Worm (Caenorhabditis elegans) whole organism, early embryonic: ENCODE data around the gene B0272.4.

ENCODE experiments used
- F13C5.2 ChIP-seq: sonication (generic microtip); optimal IDR thresholded peaks from 2 replicates; lab custom pipeline; 2017; ENCODE audit warnings: mild to moderate bottlenecking, missing genetic modification characterization, inconsistent platforms, missing compliant biosample characterization
- ama-1 ChIP-seq: fragments of 150-350 bp; optimal IDR thresholded peaks from 2 replicates; lab custom pipeline; 2014
- ets-7 ChIP-seq: sonication (generic microtip); optimal IDR thresholded peaks from 2 replicates; lab custom pipeline; 2016; ENCODE audit warnings: missing genotype, missing genetic modification characterization, missing compliant biosample characterization
- hmbx-1 ChIP-seq: sonication (generic microtip); optimal IDR thresholded peaks from 2 replicates; lab custom pipeline; 2016; ENCODE audit warnings: mild to moderate bottlenecking, missing genetic modification characterization, missing compliant biosample characterization
- hmg-4 ChIP-seq: fragments of 200-800 bp; sonication (Bioruptor generic); optimal IDR thresholded peaks from 2 replicates; lab custom pipeline; 2018; ENCODE audit warnings: mild to moderate bottlenecking, missing genetic modification characterization, missing compliant biosample characterization
- hnd-1 ChIP-seq: sonication (generic microtip); optimal IDR thresholded peaks from 2 replicates; lab custom pipeline; 2016; ENCODE audit warnings: missing genetic modification characterization, missing compliant biosample characterization
- pes-1 ChIP-seq: fragments of 200-800 bp; sonication (Bioruptor generic); IDR thresholded peaks from 2 replicates; pipeline ENCODE4 v1.3.6; 2022; ENCODE audit warnings: missing genetic modification reagents, missing genetic modification characterization, missing compliant biosample characterization
- sea-1 ChIP-seq: fragments of 200-800 bp; sonication (Bioruptor generic); conservative IDR thresholded peaks from 2 replicates; pipeline ENCODE4 v1.3.6; 2022; ENCODE audit warnings: missing genetic modification characterization, missing compliant biosample characterization
- tbx-11 ChIP-seq: fragments of 200-800 bp; sonication (Bioruptor generic); IDR thresholded peaks from 2 replicates; pipeline ENCODE4 v1.3.6; 2022; ENCODE audit warnings: missing genetic modification characterization, missing compliant biosample characterization
- tra-4 ChIP-seq: sonication (generic microtip); optimal IDR thresholded peaks from 2 replicates; lab custom pipeline; 2017; ENCODE audit warnings: missing genetic modification characterization, missing compliant biosample characterization

DNA sequence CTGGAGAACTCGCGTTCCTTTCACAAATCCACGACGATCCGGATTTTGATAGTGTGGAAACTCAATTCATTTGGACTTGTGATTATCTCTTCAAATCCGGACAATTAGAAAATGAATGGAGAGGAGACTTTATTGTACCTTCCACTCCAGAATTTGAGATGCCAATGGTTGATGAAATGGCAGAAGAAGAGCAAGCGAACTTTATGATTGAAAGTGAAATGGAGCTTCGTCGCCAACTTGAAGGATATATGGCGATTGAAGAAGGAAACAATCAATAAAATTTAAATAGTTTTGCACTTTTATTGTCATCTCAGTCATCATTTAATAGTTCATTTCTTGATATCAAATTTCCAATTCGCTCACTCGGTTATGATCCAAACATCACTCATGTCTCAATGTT, 39.5 kb upstream of the B0272.4 start:
- TF ChIP-seq hnd-1: no peak
- TF ChIP-seq tbx-11: no peak
- TF ChIP-seq ama-1 (lab: Kevin White, UChicago): no peak
- no peak for TF ChIP-seq sea-1 (GFP tag; lab: Robert Waterston, UW)
- no peak for TF ChIP-seq F13C5.2 (tag; lab: Kevin White, UChicago)
- TF ChIP-seq hmg-4 (GFP tag; lab: Kevin White, UChicago): no peak
- TF ChIP-seq pes-1: no peak
- no peak for TF ChIP-seq hmbx-1 (tag; lab: Kevin White, UChicago)
- TF ChIP-seq tra-4: no peak
- no peak for TF ChIP-seq ets-7 (tag; lab: Kevin White, UChicago)
